Worm (Caenorhabditis elegans) whole organism, L3 larva: ENCODE data around the gene htas-1.

Source experiments
- R02D3.7 ChIP-seq: fragments of 150-350 bp; optimal IDR thresholded peaks from 2 replicates; lab custom pipeline; 2014; ENCODE audit warnings: missing biosample characterization, missing genetic modification characterization
- ZK546.5 ChIP-seq: sonication (generic microtip); optimal IDR thresholded peaks from 2 replicates; lab custom pipeline; 2017; ENCODE audit warnings: missing biosample characterization, missing genetic modification characterization
- aly-2 ChIP-seq: fragments of 150-350 bp; optimal IDR thresholded peaks from 2 replicates; lab custom pipeline; 2014; ENCODE audit warnings: missing biosample characterization, missing genetic modification characterization
- ama-1 ChIP-seq: fragments of 150-350 bp; optimal IDR thresholded peaks from 2 replicates; lab custom pipeline; 2018
- daf-12 ChIP-seq: fragments of 150-350 bp; optimal IDR thresholded peaks from 2 replicates; lab custom pipeline; 2014; ENCODE audit warnings: missing biosample characterization, missing genetic modification reagents, missing genetic modification characterization
- egl-27 ChIP-seq: sonication (generic microtip); optimal IDR thresholded peaks from 4 replicates; lab custom pipeline; 2017; ENCODE audit warnings: missing biosample characterization, missing genetic modification reagents, missing genetic modification characterization
- egl-5 ChIP-seq: fragments of 150-350 bp; optimal IDR thresholded peaks from 2 replicates; lab custom pipeline; 2017; ENCODE audit warnings: missing biosample characterization, missing genetic modification reagents, missing genetic modification characterization, inconsistent platforms
- elt-2 ChIP-seq: sonication (generic microtip); optimal IDR thresholded peaks from 2 replicates; lab custom pipeline; 2016; ENCODE audit warnings: missing genetic modification reagents, mild to moderate bottlenecking, missing genetic modification characterization, missing compliant biosample characterization
- elt-3 ChIP-seq, 3 experiments: fragments of 150-350 bp in 1 of 3; sonication (generic microtip) in 2 of 3; optimal IDR thresholded peaks; 2 replicates in 2 of 3; 4 replicates in 1 of 3; lab custom pipeline; 2014 to 2017; ENCODE audit warnings: missing biosample characterization in 3 of 3, missing genetic modification characterization in 3 of 3
- fkh-10 ChIP-seq: sonication (generic microtip); optimal IDR thresholded peaks from 2 replicates; lab custom pipeline; 2017; ENCODE audit warnings: missing biosample characterization, missing genetic modification reagents, missing genetic modification characterization
- fkh-2 ChIP-seq: fragments of 150-350 bp; optimal IDR thresholded peaks from 2 replicates; lab custom pipeline; 2014; ENCODE audit warnings: missing biosample characterization, missing genetic modification reagents, missing genetic modification characterization
- fos-1 ChIP-seq: fragments of 150-350 bp; optimal IDR thresholded peaks from 2 replicates; lab custom pipeline; 2014; ENCODE audit warnings: missing biosample characterization, missing genetic modification characterization
- jun-1 ChIP-seq: fragments of 150-350 bp; optimal IDR thresholded peaks from 2 replicates; lab custom pipeline; 2014; ENCODE audit warnings: missing biosample characterization, missing genetic modification reagents, missing genetic modification characterization
- lin-39 ChIP-seq: fragments of 150-350 bp; optimal IDR thresholded peaks from 2 replicates; lab custom pipeline; 2018; ENCODE audit warnings: missing biosample characterization, missing genetic modification reagents, missing genetic modification characterization
- mdl-1 ChIP-seq: fragments of 150-350 bp; optimal IDR thresholded peaks from 2 replicates; lab custom pipeline; 2014; ENCODE audit warnings: missing biosample characterization, missing genetic modification characterization
- nhr-11 ChIP-seq: fragments of 150-350 bp; optimal IDR thresholded peaks from 2 replicates; lab custom pipeline; 2014; ENCODE audit warnings: missing biosample characterization, missing genetic modification characterization
- nhr-23 ChIP-seq: fragments of 150-350 bp; optimal IDR thresholded peaks from 2 replicates; lab custom pipeline; 2014; ENCODE audit warnings: missing biosample characterization, missing genetic modification reagents, missing genetic modification characterization
- nhr-28 ChIP-seq: fragments of 150-350 bp; optimal IDR thresholded peaks from 2 replicates; lab custom pipeline; 2014; ENCODE audit warnings: missing biosample characterization, missing genetic modification characterization
- nhr-43 ChIP-seq: sonication (generic microtip); optimal IDR thresholded peaks from 2 replicates; lab custom pipeline; 2016; ENCODE audit warnings: mild to moderate bottlenecking, missing genetic modification characterization, missing compliant biosample characterization; ENCODE audit not compliant: poor library complexity, severe bottlenecking
- nhr-67 ChIP-seq: fragments of 150-350 bp; optimal IDR thresholded peaks from 2 replicates; lab custom pipeline; 2014; ENCODE audit warnings: missing biosample characterization, missing genetic modification characterization
- nhr-76 ChIP-seq: fragments of 150-350 bp; sonication (generic microtip); optimal IDR thresholded peaks from 5 replicates; lab custom pipeline; 2014; ENCODE audit warnings: missing biosample characterization, missing genetic modification characterization
- pha-4 ChIP-seq: fragments of 150-350 bp; optimal IDR thresholded peaks from 2 replicates; lab custom pipeline; 2014; ENCODE audit warnings: missing biosample characterization, missing genetic modification reagents, missing genetic modification characterization
- sea-2 ChIP-seq: fragments of 150-350 bp; sonication (generic microtip); optimal IDR thresholded peaks from 4 replicates; lab custom pipeline; 2014; ENCODE audit warnings: missing biosample characterization, missing genetic modification reagents, missing genetic modification characterization
- unc-62 ChIP-seq: fragments of 150-350 bp; sonication (generic microtip); optimal IDR thresholded peaks from 4 replicates; lab custom pipeline; 2014; ENCODE audit warnings: missing biosample characterization, missing genetic modification reagents, missing genetic modification characterization
- ztf-11 ChIP-seq: fragments of 150-350 bp; optimal IDR thresholded peaks from 2 replicates; lab custom pipeline; 2014; ENCODE audit warnings: missing biosample characterization, missing genetic modification characterization
- ztf-4 ChIP-seq: fragments of 150-350 bp; optimal IDR thresholded peaks from 2 replicates; lab custom pipeline; 2014; ENCODE audit warnings: missing biosample characterization, missing genetic modification characterization

The htas-1 gene

DNA sequence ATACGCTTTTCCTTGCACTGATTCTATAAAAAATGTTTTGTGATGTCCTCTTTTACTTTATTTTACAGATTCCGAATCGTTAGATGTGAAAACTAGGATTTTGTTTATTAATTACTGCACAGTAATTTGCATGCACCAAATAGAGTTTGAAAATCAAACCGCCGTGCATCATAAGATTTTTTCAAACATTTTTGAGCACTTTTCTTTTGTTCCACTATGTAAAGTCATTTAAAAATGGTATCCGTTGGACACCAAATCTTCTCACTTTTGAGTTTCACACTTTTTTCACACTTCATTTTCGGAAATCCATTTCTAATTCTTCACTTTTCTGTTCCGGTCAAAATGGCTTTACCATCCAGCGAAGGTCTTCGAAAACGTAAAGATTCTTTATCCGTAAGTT lies 40.1 kb downstream of the htas-1 start, which contains the start of gene degl-2:
Gene degl-2 (plus strand): TSS at position 301 of the 400 bp plus-strand sequence.
- TF ChIP-seq ZK546.5 (tag; lab: Kevin White, UChicago) (no peak), unc-62 (GFP tag; lab: Kevin White, UChicago) (no peak), pha-4 (no peak), nhr-43 (tag; lab: Kevin White, UChicago) (no peak)

DNA sequence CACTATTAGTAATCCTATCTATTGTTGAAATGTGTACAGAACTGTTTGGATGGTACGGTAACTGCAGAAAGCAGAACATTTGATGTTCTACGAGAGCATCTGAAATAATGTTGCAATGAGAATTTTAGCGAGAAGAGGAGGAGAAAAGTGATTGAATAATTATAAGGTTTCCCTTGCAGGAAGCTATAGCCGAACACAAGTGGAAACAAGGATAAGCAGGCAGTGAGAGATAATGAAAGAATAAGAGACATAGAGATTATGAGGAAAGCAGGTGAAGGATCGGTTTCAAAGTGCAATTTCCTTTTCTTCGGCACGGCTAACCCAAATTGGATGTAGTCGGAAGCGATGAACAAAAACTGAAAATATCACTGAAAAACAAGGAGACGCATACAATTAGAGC lies 41.4 kb downstream of the htas-1 start, which contains the start of gene del-2:
Gene del-2 (minus strand): TSS at position 101 of the 400 bp plus-strand sequence.
- TF ChIP-seq aly-2 (no peak), jun-1 (tag; lab: Kevin White, UChicago) (no peak), fkh-2 (tag; lab: Kevin White, UChicago) (no peak), lin-39 (tag; lab: Kevin White, UChicago) (no peak), nhr-76 (tag; lab: Kevin White, UChicago) (no peak), nhr-28 (tag; lab: Kevin White, UChicago) (no peak), egl-5 (tag; lab: Kevin White, UChicago) (no peak), egl-27 (tag; lab: Kevin White, UChicago) (no peak), ztf-4 (no peak), daf-12 (tag; lab: Kevin White, UChicago) (no peak), mdl-1 (tag; lab: Kevin White, UChicago) (no peak), ama-1 (lab: Kevin White, UChicago) (no peak), elt-2 (tag; lab: Kevin White, UChicago) (no peak), fkh-10 (no peak)
- TF ChIP-seq, all 47 proteins: peak for 0

DNA sequence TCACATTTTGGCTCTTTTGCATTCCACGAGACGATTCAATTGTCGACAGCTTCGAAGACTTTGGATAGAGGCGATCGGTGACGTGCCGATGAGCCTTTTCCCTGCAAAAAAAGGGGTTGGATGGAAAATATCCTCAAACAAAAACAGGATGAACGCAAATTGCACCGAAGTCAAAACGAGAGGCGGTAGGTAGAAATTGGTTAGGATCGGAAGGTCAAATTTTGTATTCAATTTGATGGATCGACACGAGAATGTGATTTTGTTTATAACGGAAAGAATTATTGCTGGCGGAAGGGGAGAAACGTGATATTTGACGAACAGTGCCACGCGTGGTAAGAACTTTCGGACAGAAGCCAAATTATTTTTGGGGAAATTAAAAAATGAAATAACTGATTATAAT lies 48.5 kb downstream of the htas-1 start, which contains the start of gene mca-1:
Gene mca-1 (minus strand): TSS at position 101 of the 400 bp plus-strand sequence.
- TF ChIP-seq fos-1 (tag; lab: Kevin White, UChicago) (no peak), R02D3.7 (no peak), ZK546.5 (tag; lab: Kevin White, UChicago) (no peak), ztf-4 (no peak), nhr-23 (no peak), ama-1 (lab: Kevin White, UChicago) (no peak), nhr-11 (tag; lab: Kevin White, UChicago) (no peak), lin-39 (tag; lab: Kevin White, UChicago) (no peak), nhr-67 (tag; lab: Kevin White, UChicago) (no peak), fkh-10 (no peak), sea-2 (GFP tag; lab: Kevin White, UChicago) (no peak), nhr-76 (tag; lab: Kevin White, UChicago) (no peak), ztf-11 (tag; lab: Kevin White, UChicago) (no peak), egl-27 (tag; lab: Kevin White, UChicago) (no peak)

DNA sequence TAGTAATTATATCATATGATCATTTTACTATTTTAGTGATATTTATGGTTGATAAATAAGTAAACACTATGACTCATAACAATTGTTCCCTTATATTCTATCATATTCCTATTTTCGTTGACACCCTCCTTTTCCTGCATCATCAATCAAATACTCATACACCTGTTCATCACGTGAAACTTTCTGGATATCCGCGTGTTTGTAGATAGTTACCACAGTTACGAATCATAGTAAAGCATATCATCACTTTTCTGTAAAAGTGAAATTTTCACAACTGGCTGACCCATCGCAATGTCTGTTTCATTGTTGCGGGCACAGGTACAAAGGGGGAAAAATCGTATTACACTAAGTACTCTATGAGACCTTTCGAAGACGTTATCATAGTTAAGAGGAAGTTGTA lies 49.4 kb downstream of the htas-1 start:
- TF ChIP-seq elt-3 (tag; optimal IDR thresholded peaks at IDR 0.05; lab: Kevin White, UChicago) (peak in 1 of 3 experiments; percentile 2), ama-1 (lab: Kevin White, UChicago) (no peak)
